Worm (Caenorhabditis elegans) whole organism, midembryonic: ENCODE measurements around the gene nhr-173.

Experiments used
- T22C8.4 ChIP-seq: fragments of 200-800 bp; sonication (Bioruptor generic); IDR thresholded peaks from 2 replicates; pipeline ENCODE4 v1.3.6; 2022; ENCODE audit warnings: missing genetic modification characterization, missing compliant biosample characterization
- cog-1 ChIP-seq: sonication (generic microtip); optimal IDR thresholded peaks from 2 replicates; lab custom pipeline; 2016; ENCODE audit warnings: missing genetic modification characterization, missing compliant biosample characterization
- flt-1 ChIP-seq: fragments of 200-800 bp; sonication (Bioruptor generic); IDR thresholded peaks from 2 replicates; pipeline ENCODE4 v1.3.6; 2022; ENCODE audit warnings: missing genetic modification characterization, missing compliant biosample characterization
- klf-2 ChIP-seq: fragments of 200-800 bp; sonication (Bioruptor generic); conservative IDR thresholded peaks from 2 replicates; pipeline ENCODE4 v1.3.6; 2022; ENCODE audit warnings: missing genetic modification reagents, missing genetic modification characterization, missing compliant biosample characterization
- med-1 ChIP-seq: sonication (generic microtip); optimal IDR thresholded peaks from 2 replicates; lab custom pipeline; 2017; ENCODE audit warnings: missing genetic modification characterization, mild to moderate bottlenecking, missing compliant biosample characterization, antibody characterized with exemption, missing genetic modification reagents; ENCODE audit not compliant: insufficient read depth
- ref-1 ChIP-seq: fragments of 200-800 bp; sonication (Bioruptor generic); conservative IDR thresholded peaks from 2 replicates; pipeline ENCODE4 v1.3.6; 2022; ENCODE audit warnings: missing genetic modification reagents, missing genetic modification characterization, missing compliant biosample characterization
- tab-1 ChIP-seq: fragments of 200-800 bp; sonication (Bioruptor generic); IDR thresholded peaks from 2 replicates; pipeline ENCODE4 v1.3.6; 2022; ENCODE audit warnings: missing genetic modification characterization, missing compliant biosample characterization
- ztf-23 ChIP-seq: fragments of 200-800 bp; sonication (Bioruptor generic); IDR thresholded peaks from 2 replicates; pipeline ENCODE4 v1.3.6; 2022; ENCODE audit warnings: missing genetic modification reagents, missing genetic modification characterization, missing compliant biosample characterization
- ztf-29 ChIP-seq: fragments of 200-800 bp; sonication (Bioruptor generic); IDR thresholded peaks from 2 replicates; pipeline ENCODE4 v1.3.6; 2022; ENCODE audit warnings: missing genetic modification reagents, missing genetic modification characterization, missing compliant biosample characterization

Gene nhr-173

DNA sequence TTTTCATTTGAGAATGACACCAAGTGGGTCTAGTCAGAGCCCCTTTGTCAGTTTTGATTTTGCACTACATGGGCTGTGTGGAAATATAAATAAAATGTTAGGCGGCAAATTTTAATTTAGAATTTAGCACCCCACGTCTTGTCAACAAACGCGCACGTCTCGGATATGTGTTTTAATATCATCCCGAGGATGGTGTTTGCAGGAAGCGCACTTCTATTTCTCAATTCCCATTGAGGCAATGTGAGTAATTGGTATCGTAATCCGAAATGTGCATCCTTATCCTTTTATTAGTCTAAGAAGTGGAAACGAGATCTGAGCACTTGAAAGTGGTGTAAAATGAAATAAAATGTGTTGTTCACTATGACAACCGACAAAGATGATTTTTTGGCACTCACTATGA lies 32.4 kb downstream of the nhr-173 start:
- TF ChIP-seq T22C8.4 (no peak), cog-1 (tag; lab: Kevin White, UChicago) (no peak), ztf-29 (GFP tag; lab: Robert Waterston, UW) (no peak), med-1 (GFP tag; lab: Kevin White, UChicago) (no peak), klf-2 (no peak), flt-1 (no peak), ztf-23 (no peak), ref-1 (no peak), tab-1 (GFP tag; lab: Robert Waterston, UW) (no peak)

DNA sequence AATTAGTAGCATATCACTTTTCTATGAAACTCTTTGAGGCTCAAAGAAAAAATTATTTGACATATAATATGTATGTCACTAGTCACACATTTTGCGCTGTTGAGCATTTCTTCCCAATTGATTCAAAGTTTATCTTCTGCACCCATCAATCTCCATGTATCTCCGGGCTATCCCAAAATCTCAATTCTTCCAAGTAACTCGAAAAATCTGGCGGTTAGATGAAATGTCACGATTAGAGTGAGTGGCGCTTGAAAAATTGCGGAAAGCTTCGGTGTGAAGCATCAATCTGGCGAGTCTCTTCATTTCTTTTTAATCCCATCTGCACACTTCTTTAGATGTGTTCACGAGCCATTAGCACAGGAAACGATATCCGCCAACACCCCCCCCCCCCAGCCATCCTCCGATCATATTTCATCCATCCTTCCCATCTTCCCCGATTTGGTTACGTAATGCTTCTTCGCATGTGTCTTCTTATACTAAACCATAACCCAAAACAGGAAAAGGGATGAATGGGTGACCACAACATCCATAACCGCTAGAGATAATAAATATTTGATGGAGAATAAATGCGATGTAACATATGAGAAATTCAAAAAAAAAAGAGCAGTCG lies 33.7 kb downstream of the nhr-173 start:
- TF ChIP-seq flt-1 (no peak), cog-1 (tag; lab: Kevin White, UChicago) (peak; percentile 48), T22C8.4 (no peak), tab-1 (GFP tag; lab: Robert Waterston, UW) (no peak), ztf-29 (GFP tag; lab: Robert Waterston, UW) (no peak), ref-1 (no peak)

DNA sequence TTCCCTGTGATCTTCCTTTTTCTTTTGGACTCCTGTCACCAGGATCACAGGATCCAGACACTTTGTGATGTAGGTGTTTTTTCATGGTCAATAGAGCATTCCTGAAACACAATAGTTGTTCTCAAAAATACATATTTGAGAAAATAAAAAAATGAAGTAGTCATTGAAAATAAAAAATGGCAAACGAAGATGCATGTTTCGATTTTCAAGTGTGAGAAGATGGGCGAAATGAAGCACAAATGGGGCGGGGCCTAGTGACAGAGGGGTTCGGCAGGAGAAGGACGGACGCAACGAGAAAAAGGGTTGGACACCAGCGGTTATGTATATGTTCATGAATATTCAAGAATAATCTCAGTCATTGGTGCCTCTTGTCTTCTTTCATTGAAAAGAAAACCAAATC lies 34.7 kb downstream of the nhr-173 start, which contains the start of gene F38B6.6:
TSS of gene F38B6.6 (minus strand) at position 101 of the 400 bp plus-strand sequence.
- TF ChIP-seq klf-2 (no peak), T22C8.4 (no peak), ztf-29 (GFP tag; lab: Robert Waterston, UW) (no peak)

DNA sequence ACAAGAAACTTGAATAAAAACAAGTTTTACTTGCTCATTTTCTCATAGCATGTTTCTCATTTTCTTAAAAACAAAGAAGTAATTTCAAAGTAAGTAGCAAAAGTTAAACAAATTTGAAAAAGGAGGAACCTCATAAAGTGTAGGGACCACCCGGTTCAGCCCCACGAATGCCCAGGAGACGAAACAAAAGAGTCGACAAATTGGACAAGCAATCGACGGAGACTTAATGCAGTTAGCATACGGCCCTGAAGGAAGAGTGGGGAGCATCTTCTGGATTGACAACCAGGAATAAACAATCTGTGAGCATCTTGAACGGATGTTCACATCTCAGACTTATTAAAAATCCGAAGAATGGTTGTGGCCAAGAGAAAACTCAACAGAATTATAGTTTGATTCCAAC lies 36.3 kb downstream of the nhr-173 start:
- no peak for TF ChIP-seq ref-1
- no peak for TF ChIP-seq med-1 (GFP tag; lab: Kevin White, UChicago)
- no peak for TF ChIP-seq flt-1
- no peak for TF ChIP-seq ztf-29 (GFP tag; lab: Robert Waterston, UW)
- TF ChIP-seq tab-1 (GFP tag; lab: Robert Waterston, UW), result no peak
- TF ChIP-seq T22C8.4, result no peak
- TF ChIP-seq klf-2, result no peak
- no peak for TF ChIP-seq cog-1 (tag; lab: Kevin White, UChicago)
- no peak for TF ChIP-seq ztf-23

DNA sequence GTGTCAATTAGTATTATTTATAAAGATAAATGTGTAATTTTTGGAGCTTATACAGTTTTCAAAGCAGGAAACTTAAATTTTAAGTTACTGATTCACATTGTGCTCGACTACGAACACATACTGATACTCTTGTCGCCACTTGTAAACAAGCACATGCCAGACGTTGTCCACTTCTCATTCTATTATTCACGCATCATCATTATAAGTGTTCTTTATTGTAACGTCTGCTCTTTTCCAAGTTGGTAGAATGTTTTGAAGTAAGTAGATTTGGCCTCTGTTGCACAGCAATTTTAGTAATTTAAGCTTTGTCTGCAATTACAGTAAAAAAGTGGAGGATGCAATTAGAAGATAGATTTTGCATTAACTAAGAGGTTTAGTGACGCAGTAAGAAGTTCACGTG lies 37.6 kb downstream of the nhr-173 start:
- TF ChIP-seq ref-1, result no peak
- no peak for TF ChIP-seq ztf-23
- TF ChIP-seq flt-1, result no peak

DNA sequence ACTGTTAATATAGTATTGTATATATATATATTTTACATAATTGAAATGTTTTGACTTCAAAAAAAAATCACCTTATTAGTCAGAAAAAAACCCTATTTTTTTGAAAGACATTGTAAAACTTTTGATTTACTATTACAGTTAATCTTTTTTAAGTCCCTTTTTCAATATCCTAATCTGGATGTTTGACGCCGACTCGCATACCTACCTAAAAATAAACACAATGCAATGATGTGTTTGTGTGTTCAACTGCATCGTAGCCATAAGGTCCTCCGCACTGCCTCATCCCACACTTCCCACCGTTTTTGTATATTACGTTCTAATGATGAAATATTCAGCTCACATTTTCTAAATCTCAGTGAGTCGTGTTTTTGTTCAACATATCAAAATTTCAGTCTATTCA lies 38.0 kb downstream of the nhr-173 start, which contains the start of gene F38B6.3:
TSS of gene F38B6.3 (plus strand) at position 301 of the 400 bp plus-strand sequence.
- no peak for TF ChIP-seq ztf-23
- TF ChIP-seq tab-1 (GFP tag; lab: Robert Waterston, UW), result no peak
- no peak for TF ChIP-seq flt-1
- TF ChIP-seq T22C8.4, result no peak
- no peak for TF ChIP-seq klf-2
- no peak for TF ChIP-seq med-1 (GFP tag; lab: Kevin White, UChicago)
- TF ChIP-seq cog-1 (tag; lab: Kevin White, UChicago), result no peak
- no peak for TF ChIP-seq ztf-29 (GFP tag; lab: Robert Waterston, UW)
- no peak for TF ChIP-seq ref-1

DNA sequence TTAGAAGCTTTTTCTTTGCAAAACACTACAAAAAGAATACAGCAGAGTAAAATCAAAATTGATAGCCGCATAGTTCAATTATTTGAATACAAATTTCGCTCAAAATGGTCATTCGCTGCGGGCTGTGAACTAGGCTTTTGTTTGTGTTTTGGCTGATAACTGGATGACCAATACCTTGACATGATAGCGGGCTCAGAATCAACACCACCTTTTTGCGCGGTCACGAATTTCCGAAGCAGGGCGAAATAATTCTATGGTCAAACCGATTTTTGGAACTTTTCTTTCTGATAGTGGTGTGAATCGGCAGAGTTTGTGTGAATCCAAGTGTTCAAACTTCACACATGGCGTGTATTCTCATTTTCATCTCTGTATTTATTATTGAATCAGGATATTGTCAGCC lies 42.9 kb downstream of the nhr-173 start, which contains the start of the genes F38B6.7 and F38B6.2:
TSS of gene F38B6.7 (minus strand) at position 101 of the 400 bp plus-strand sequence.
TSS of gene F38B6.2 (plus strand) at position 267 of the 400 bp plus-strand sequence.
- TF ChIP-seq flt-1 (no peak), tab-1 (GFP tag; lab: Robert Waterston, UW) (no peak), ztf-29 (GFP tag; lab: Robert Waterston, UW) (no peak), ztf-23 (no peak), T22C8.4 (no peak), med-1 (GFP tag; lab: Kevin White, UChicago) (no peak), ref-1 (no peak), klf-2 (no peak), cog-1 (tag; lab: Kevin White, UChicago) (no peak)

DNA sequence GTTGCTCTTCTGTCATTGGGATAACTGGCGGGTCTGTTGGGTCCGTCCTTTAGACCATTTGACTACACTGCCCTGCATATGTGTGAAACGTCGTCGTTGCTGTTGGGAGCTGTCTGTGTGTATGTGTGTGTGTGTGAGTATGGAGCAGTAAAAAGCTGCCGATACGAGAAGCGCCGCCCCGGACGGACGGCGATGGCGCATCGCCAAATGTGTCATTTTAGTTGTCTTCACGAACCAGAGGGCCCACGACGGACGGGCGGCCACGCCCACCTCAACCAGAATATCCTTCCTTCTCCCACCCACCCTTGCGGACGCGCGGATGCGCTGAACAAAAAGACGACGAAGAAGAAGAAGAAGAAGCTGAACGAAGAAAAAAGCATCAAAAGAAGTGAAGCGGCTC lies 46.9 kb downstream of the nhr-173 start, which contains the start of gene acr-2:
TSS of gene acr-2 (plus strand) at position 301 of the 400 bp plus-strand sequence.
- TF ChIP-seq T22C8.4 (no peak), flt-1 (no peak), ref-1 (no peak), tab-1 (GFP tag; lab: Robert Waterston, UW) (no peak), cog-1 (tag; lab: Kevin White, UChicago) (no peak), ztf-29 (GFP tag; lab: Robert Waterston, UW) (no peak)

DNA sequence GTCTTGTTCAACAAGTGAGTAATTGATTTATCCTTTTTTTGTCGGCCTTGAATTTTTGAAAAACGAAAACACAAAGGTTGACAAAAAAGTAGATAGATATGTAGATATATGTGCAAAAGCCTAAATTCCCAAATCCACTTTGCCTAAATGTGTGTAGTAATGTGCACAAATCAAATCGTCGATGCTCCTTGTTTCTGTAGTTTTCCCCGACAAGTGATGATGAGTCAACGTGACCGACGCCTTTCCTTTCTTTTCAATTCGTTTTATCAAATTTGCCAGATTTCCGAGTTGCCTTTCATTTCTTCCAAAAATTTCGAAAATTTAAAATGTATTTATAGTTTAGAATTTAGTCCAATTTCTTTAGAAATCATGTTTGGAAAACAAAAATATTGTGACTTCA lies 49.8 kb downstream of the nhr-173 start:
- no peak for TF ChIP-seq flt-1
- TF ChIP-seq ztf-23, result no peak
- no peak for TF ChIP-seq T22C8.4
- no peak for TF ChIP-seq med-1 (GFP tag; lab: Kevin White, UChicago)
- TF ChIP-seq cog-1 (tag; lab: Kevin White, UChicago), result no peak
- TF ChIP-seq ztf-29 (GFP tag; lab: Robert Waterston, UW), result no peak
- no peak for TF ChIP-seq ref-1
- TF ChIP-seq klf-2, result no peak
- no peak for TF ChIP-seq tab-1 (GFP tag; lab: Robert Waterston, UW)

DNA sequence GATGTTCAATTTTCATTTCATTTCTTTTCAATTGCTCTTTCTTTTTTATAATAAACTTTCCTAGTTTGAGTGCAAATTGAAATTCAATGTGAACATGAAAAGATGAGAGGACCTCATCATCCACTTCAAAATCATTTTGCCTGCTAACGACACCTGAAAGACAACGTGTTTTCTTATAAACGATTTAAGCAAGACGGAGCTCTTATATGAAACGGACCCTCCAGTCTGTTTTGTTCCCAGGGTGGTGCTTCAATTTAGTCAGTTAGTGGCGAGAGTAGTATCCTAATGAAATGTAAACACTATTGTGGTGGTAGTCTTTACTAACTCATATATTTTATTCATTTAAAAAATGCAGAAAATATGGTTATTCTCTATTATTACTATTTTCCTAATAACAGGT lies 53.9 kb downstream of the nhr-173 start, which contains the start of gene acr-3:
TSS of gene acr-3 (plus strand) at position 301 of the 400 bp plus-strand sequence.
- TF ChIP-seq ztf-23, result no peak
- no peak for TF ChIP-seq T22C8.4
- no peak for TF ChIP-seq med-1 (GFP tag; lab: Kevin White, UChicago)
- TF ChIP-seq tab-1 (GFP tag; lab: Robert Waterston, UW), result no peak
- no peak for TF ChIP-seq klf-2
- TF ChIP-seq cog-1 (tag; lab: Kevin White, UChicago), result no peak
- TF ChIP-seq ztf-29 (GFP tag; lab: Robert Waterston, UW), result no peak
- TF ChIP-seq flt-1, result no peak
- TF ChIP-seq ref-1, result no peak
